Worm (Caenorhabditis elegans): ENCODE data around the gene nspg-3.

nspg-3 gene

DNA sequence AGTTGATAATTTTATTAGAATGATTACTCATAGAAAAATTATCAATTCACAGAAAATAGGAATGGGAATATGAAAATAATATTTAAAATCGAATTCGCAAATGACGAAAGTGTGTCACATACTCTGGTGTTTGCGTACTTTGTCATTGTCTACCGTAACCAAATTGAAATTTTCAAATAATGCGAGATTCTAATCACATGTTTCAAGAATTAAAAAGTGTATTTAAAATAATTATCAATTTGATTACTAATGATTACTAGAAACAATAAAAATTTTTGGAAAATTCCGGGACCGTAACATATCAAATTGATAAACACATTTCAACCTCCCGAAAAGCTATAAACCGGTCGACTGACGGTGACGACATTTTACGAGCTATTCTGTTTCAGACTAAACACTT, at the start of gene nspg-3, which contains the start of gene fbf-2:
Gene nspg-3 (plus strand): TSS at position 388 of the 400 bp plus-strand sequence.
Gene fbf-2 (minus strand): TSS at position 101 of the 400 bp plus-strand sequence.
- TF ChIP-seq elt-1 (tag; optimal IDR thresholded peaks at IDR 0.05) (no peak), gmeb-1 (tag; optimal IDR thresholded peaks at IDR 0.05) (no peak)

DNA sequence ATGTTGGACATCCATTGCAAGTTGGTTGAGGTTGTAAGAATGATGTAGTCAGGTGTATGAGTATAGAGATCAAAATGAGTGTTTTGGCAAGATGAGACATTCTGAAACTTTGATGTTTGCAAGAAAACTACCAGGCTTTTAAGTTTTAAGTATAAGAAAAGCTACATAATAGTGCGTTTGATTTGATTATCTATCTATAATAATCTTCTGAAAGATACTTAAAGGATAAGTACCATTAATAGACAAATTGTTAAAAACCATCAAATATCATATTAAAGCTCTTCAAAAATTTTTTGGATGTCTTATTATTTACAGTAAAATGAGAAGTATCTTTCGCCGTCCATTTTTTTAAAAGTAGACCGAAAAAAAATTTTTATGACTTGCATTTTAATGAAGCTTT, 48.4 kb upstream of the nspg-3 start, which contains the start of gene R12C12.10:
Gene R12C12.10 (minus strand): TSS at position 101 of the 400 bp plus-strand sequence.
- TF ChIP-seq lsy-2 (tag; optimal IDR thresholded peaks at IDR 0.05): no peak
- TF ChIP-seq aly-2 (tag; optimal IDR thresholded peaks at IDR 0.05): no peak
- no peak for TF ChIP-seq unc-55 (GFP tag; optimal IDR thresholded peaks at IDR 0.05)
- TF ChIP-seq ztf-1 (GFP tag; conservative IDR thresholded peaks at IDR 0.05): no peak
- no peak for TF ChIP-seq mab-5 (tag; optimal IDR thresholded peaks at IDR 0.05)
- TF ChIP-seq nhr-6 (tag; optimal IDR thresholded peaks at IDR 0.05): no peak
- no peak for TF ChIP-seq nhr-23 (tag; optimal IDR thresholded peaks at IDR 0.05)
- no peak for TF ChIP-seq unc-39 (tag; optimal IDR thresholded peaks at IDR 0.05)
- TF ChIP-seq ceh-82 (tag; optimal IDR thresholded peaks at IDR 0.05): no peak
- no peak for TF ChIP-seq R02D3.7 (tag; optimal IDR thresholded peaks at IDR 0.05)
- TF ChIP-seq mdl-1 (tag; optimal IDR thresholded peaks at IDR 0.05): no peak
- no peak for TF ChIP-seq alr-1 (tag; optimal IDR thresholded peaks at IDR 0.05)

- no peak for TF ChIP-seq sma-3 (GFP tag; optimal IDR thresholded peaks at IDR 0.05)
- TF ChIP-seq ztf-1 (GFP tag; conservative IDR thresholded peaks at IDR 0.05): no peak
- TF ChIP-seq Y55F3AM.14 (GFP tag; optimal IDR thresholded peaks at IDR 0.05): no peak
- no peak for TF ChIP-seq ceh-16 (tag; optimal IDR thresholded peaks at IDR 0.05)
- no peak for TF ChIP-seq alr-1 (tag; optimal IDR thresholded peaks at IDR 0.05)
- no peak for TF ChIP-seq fos-1 (tag; optimal IDR thresholded peaks at IDR 0.05)
- TF ChIP-seq lin-13 (GFP tag; optimal IDR thresholded peaks at IDR 0.05): no peak
- no peak for TF ChIP-seq blmp-1 (tag; optimal IDR thresholded peaks at IDR 0.05; ENCODE audit: insufficient read depth)
- no peak for TF ChIP-seq nhr-129 (tag; optimal IDR thresholded peaks at IDR 0.05)
- TF ChIP-seq ama-1 (optimal IDR thresholded peaks at IDR 0.05): no peak
- no peak for TF ChIP-seq skn-1 (tag; optimal IDR thresholded peaks at IDR 0.05)
- no peak for TF ChIP-seq dmd-4 (tag; optimal IDR thresholded peaks at IDR 0.05)
- no peak for TF ChIP-seq nhr-10 (tag; optimal IDR thresholded peaks at IDR 0.05)
- TF ChIP-seq elt-1 (tag; optimal IDR thresholded peaks at IDR 0.05): no peak
- TF ChIP-seq nhr-23 (tag; optimal IDR thresholded peaks at IDR 0.05): no peak
- no peak for TF ChIP-seq lin-39 (tag; optimal IDR thresholded peaks at IDR 0.05)
- no peak for TF ChIP-seq R02D3.7 (tag; optimal IDR thresholded peaks at IDR 0.05)
Measured at ce11 chrII:6045048-6045447, 46.5 kb upstream of the nspg-3 start, which contains the start of gene R12C12.5. Gene R12C12.5 (minus strand): TSS chrII:6045148.

DNA sequence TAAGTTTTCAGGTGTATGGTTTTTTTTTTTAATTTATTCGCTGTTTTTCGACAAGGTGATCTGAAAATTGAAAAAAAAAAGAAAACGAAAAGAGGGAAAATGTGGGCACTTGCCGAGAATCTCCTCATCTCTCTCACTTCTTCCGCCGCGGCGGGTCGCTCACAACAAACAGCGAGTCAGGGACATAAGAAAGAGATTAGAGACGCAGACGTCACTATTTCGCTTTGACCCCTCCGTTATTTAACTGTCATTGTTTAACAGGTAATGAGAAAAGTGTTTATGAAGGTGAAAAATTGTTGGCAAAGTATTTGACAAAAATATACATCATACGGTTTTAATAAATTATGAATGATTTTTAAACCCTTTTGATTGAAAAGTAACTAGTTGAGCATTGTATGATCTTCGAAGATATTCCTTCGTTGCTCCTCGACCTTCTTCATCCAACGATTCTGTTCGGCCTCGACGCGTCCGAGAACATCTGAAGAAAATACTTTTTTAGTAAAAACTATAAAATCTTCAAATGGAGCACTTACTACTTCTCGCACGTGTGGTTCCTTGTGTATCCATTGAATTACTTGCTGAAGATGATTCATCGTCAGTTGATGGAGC, 45.4 kb upstream of the nspg-3 start:
- TF ChIP-seq fos-1 (tag; optimal IDR thresholded peaks at IDR 0.05) (peak; percentile 15), lin-11 (tag; optimal IDR thresholded peaks at IDR 0.05) (no peak), crh-2 (tag; optimal IDR thresholded peaks at IDR 0.05) (peak; percentile 2), lsy-2 (tag; optimal IDR thresholded peaks at IDR 0.05) (peak in 1 of 2 experiments; percentile 26), nhr-25 (tag; optimal IDR thresholded peaks at IDR 0.05) (peak; percentile 60), unc-55 (GFP tag; optimal IDR thresholded peaks at IDR 0.05) (peak; percentile 17), F13H6.1 (tag; optimal IDR thresholded peaks at IDR 0.05) (peak; percentile 2), unc-39 (tag; optimal IDR thresholded peaks at IDR 0.05) (no peak), blmp-1 (tag; optimal IDR thresholded peaks at IDR 0.05; ENCODE audit: insufficient read depth) (peak; percentile 45), C34F6.9 (tag; optimal IDR thresholded peaks at IDR 0.05) (peak; percentile 44), Y55F3AM.14 (GFP tag; optimal IDR thresholded peaks at IDR 0.05) (no peak), ztf-11 (tag; optimal IDR thresholded peaks at IDR 0.05) (no peak), sem-4 (tag; optimal IDR thresholded peaks at IDR 0.05) (peak; percentile 17), mbf-1 (tag; optimal IDR thresholded peaks at IDR 0.05) (no peak), lin-39 (tag; optimal IDR thresholded peaks at IDR 0.05) (no peak), lin-13 (GFP tag; optimal IDR thresholded peaks at IDR 0.05) (peak; percentile 15)

- TF ChIP-seq ztf-4 (tag; optimal IDR thresholded peaks at IDR 0.05) (peak; percentile 60), mdl-1 (tag; optimal IDR thresholded peaks at IDR 0.05) (peak in 1 of 2 experiments; percentile 32), nhr-12 (tag; optimal IDR thresholded peaks at IDR 0.05) (no peak), ama-1 (optimal IDR thresholded peaks at IDR 0.05) (peak; percentile 64), elt-3 (tag; optimal IDR thresholded peaks at IDR 0.05) (no peak), nhr-25 (tag; optimal IDR thresholded peaks at IDR 0.05) (peak; percentile 85), nhr-23 (tag; optimal IDR thresholded peaks at IDR 0.05) (no peak), lin-13 (GFP tag; optimal IDR thresholded peaks at IDR 0.05) (peak; percentile 75), fos-1 (tag; optimal IDR thresholded peaks at IDR 0.05) (peak; percentile 71), unc-39 (tag; optimal IDR thresholded peaks at IDR 0.05) (no peak), zag-1 (tag; optimal IDR thresholded peaks at IDR 0.05) (no peak), nhr-129 (tag; optimal IDR thresholded peaks at IDR 0.05) (peak; percentile 67), lin-11 (tag; optimal IDR thresholded peaks at IDR 0.05) (peak; percentile 22), unc-62 (GFP tag; optimal IDR thresholded peaks at IDR 0.05) (peak; percentile 5), sma-3 (GFP tag; optimal IDR thresholded peaks at IDR 0.05) (peak; percentile 76), ztf-1 (GFP tag; conservative IDR thresholded peaks at IDR 0.05) (no peak), dmd-4 (tag; optimal IDR thresholded peaks at IDR 0.05) (no peak), R02D3.7 (tag; optimal IDR thresholded peaks at IDR 0.05) (peak; percentile 37), sma-9 (GFP tag; optimal IDR thresholded peaks at IDR 0.05) (peak; percentile 93), sma-9 (tag; optimal IDR thresholded peaks at IDR 0.05) (no peak), skn-1 (tag; optimal IDR thresholded peaks at IDR 0.05) (no peak), C34F6.9 (tag; optimal IDR thresholded peaks at IDR 0.05) (peak; percentile 91), nhr-237 (tag; optimal IDR thresholded peaks at IDR 0.05) (no peak), Y55F3AM.14 (GFP tag; optimal IDR thresholded peaks at IDR 0.05) (no peak)
Measured at ce11 chrII:6047639-6048159, 43.9 kb upstream of the nspg-3 start, which contains the start of the genes R12C12.6 and ran-5. Gene R12C12.6 (minus strand): TSS chrII:6047867. Gene ran-5 (plus strand): TSS chrII:6048109.
